Fruit fly (Drosophila melanogaster) whole organism, embryonic: ENCODE measurements around the gene Uro.

ENCODE experiments used
- ATbp ChIP-seq: fragments of 200-800 bp; sonication (Bioruptor generic); optimal IDR thresholded peaks from 2 replicates; lab custom pipeline; 2017; ENCODE audit warnings: missing biosample characterization, mild to moderate bottlenecking, missing genetic modification characterization, missing genetic modification reagents
- Atf3 ChIP-seq: fragments of 200-800 bp; sonication (Bioruptor generic); optimal IDR thresholded peaks from 3 replicates; lab custom pipeline; 2016; ENCODE audit warnings: missing biosample characterization, missing genetic modification characterization
- B-H2 ChIP-seq: fragments of 200-800 bp; sonication (Bioruptor generic); optimal IDR thresholded peaks from 2 replicates; lab custom pipeline; 2018; ENCODE audit warnings: missing biosample characterization, mild to moderate bottlenecking, missing genetic modification characterization
- CG10267 ChIP-seq: fragments of 200-800 bp; sonication (Bioruptor generic); optimal IDR thresholded peaks from 2 replicates; lab custom pipeline; 2018; ENCODE audit warnings: missing biosample characterization, mild to moderate bottlenecking, missing genetic modification characterization, moderate library complexity
- CG10321 ChIP-seq: fragments of 200-800 bp; sonication (Bioruptor generic); IDR thresholded peaks from 2 replicates; pipeline ENCODE4 v1.3.6; 2022; ENCODE audit warnings: missing biosample characterization, missing genetic modification characterization
- CG11093 ChIP-seq: fragments of 200-800 bp; sonication (Bioruptor generic); IDR thresholded peaks from 3 replicates; pipeline ENCODE4 v1.3.6; 2022; ENCODE audit warnings: missing biosample characterization, missing genetic modification characterization
- CG13287 ChIP-seq: fragments of 200-800 bp; sonication (Bioruptor generic); IDR thresholded peaks from 2 replicates; pipeline ENCODE4 v1.3.6; 2022; ENCODE audit warnings: missing biosample characterization, missing genetic modification characterization; ENCODE audit not compliant: partially characterized antibody
- CG13775 ChIP-seq: fragments of 200-800 bp; sonication (Bioruptor generic); optimal IDR thresholded peaks from 3 replicates; lab custom pipeline; 2017; ENCODE audit warnings: missing biosample characterization, mild to moderate bottlenecking, missing genetic modification characterization
- CG14667 ChIP-seq: fragments of 200-800 bp; sonication (Bioruptor generic); IDR thresholded peaks from 2 replicates; pipeline ENCODE4 v1.3.6; 2022; ENCODE audit warnings: missing biosample characterization, missing genetic modification characterization
- CG14860 ChIP-seq: fragments of 200-800 bp; sonication (Bioruptor generic); IDR thresholded peaks from 3 replicates; pipeline ENCODE4 v1.3.6; 2022; ENCODE audit warnings: missing biosample characterization, missing genetic modification characterization; ENCODE audit not compliant: partially characterized antibody
- CG15011 ChIP-seq: fragments of 200-800 bp; sonication (Bioruptor generic); optimal IDR thresholded peaks from 3 replicates; lab custom pipeline; 2018; ENCODE audit warnings: missing biosample characterization, mild to moderate bottlenecking, missing genetic modification characterization
- CG18764 ChIP-seq: fragments of 200-800 bp; sonication (Bioruptor generic); optimal IDR thresholded peaks from 3 replicates; lab custom pipeline; 2016; ENCODE audit warnings: missing biosample characterization, missing genetic modification characterization
- CG32767 ChIP-seq: fragments of 200-800 bp; sonication (Bioruptor generic); IDR thresholded peaks from 2 replicates; pipeline ENCODE4 v1.3.6; 2022; ENCODE audit warnings: missing biosample characterization, missing genetic modification characterization
- CG34422 ChIP-seq: fragments of 200-800 bp; sonication (Bioruptor generic); IDR thresholded peaks from 3 replicates; pipeline ENCODE4 v1.3.6; 2022; ENCODE audit warnings: missing biosample characterization, missing genetic modification characterization
- CG42726 ChIP-seq: fragments of 200-800 bp; sonication (Bioruptor generic); IDR thresholded peaks from 2 replicates; pipeline ENCODE4 v1.3.6; 2022; ENCODE audit warnings: missing biosample characterization, missing genetic modification characterization; ENCODE audit not compliant: partially characterized antibody
- CG4730 ChIP-seq: fragments of 200-800 bp; sonication (Bioruptor generic); IDR thresholded peaks from 2 replicates; pipeline ENCODE4 v1.3.6; 2022; ENCODE audit warnings: missing biosample characterization, missing genetic modification characterization
- CG5245 ChIP-seq: fragments of 200-800 bp; sonication (Bioruptor generic); optimal IDR thresholded peaks from 3 replicates; lab custom pipeline; 2016; ENCODE audit warnings: missing biosample characterization, missing genetic modification characterization
- CG6272 ChIP-seq: fragments of 200-800 bp; sonication (Bioruptor generic); IDR thresholded peaks from 2 replicates; pipeline ENCODE4 v1.3.6; 2022; ENCODE audit warnings: missing biosample characterization, missing genetic modification characterization
- CG7786 ChIP-seq: fragments of 200-800 bp; sonication (Bioruptor generic); optimal IDR thresholded peaks from 2 replicates; lab custom pipeline; 2016; ENCODE audit warnings: missing biosample characterization, missing genetic modification characterization
- CG8924 ChIP-seq: fragments of 200-800 bp; optimal IDR thresholded peaks from 3 replicates; lab custom pipeline; 2019; ENCODE audit warnings: missing biosample characterization, mild to moderate bottlenecking, missing genetic modification characterization, moderate library complexity
- CG9609 ChIP-seq: fragments of 200-800 bp; sonication (Bioruptor generic); optimal IDR thresholded peaks from 3 replicates; lab custom pipeline; 2016; ENCODE audit warnings: missing biosample characterization, missing genetic modification characterization
- CkIIα-i1 ChIP-seq: fragments of 200-800 bp; sonication (Bioruptor generic); IDR thresholded peaks from 2 replicates; pipeline ENCODE4 v1.3.6; 2022; ENCODE audit warnings: missing biosample characterization, missing genetic modification characterization
- Dp ChIP-seq: fragments of 200-800 bp; sonication (Bioruptor generic); optimal IDR thresholded peaks from 2 replicates; lab custom pipeline; 2018; ENCODE audit warnings: missing biosample characterization, mild to moderate bottlenecking, missing genetic modification characterization, moderate library complexity
- E2f2 ChIP-seq: fragments of 200-800 bp; sonication (Bioruptor generic); IDR thresholded peaks from 2 replicates; pipeline ENCODE4 v1.3.6; 2022; ENCODE audit warnings: missing biosample characterization, missing genetic modification characterization
- Elba2 ChIP-seq: fragments of 200-800 bp; sonication (Bioruptor generic); optimal IDR thresholded peaks from 3 replicates; lab custom pipeline; 2016; ENCODE audit warnings: missing biosample characterization, missing genetic modification characterization
- Ets65A ChIP-seq: fragments of 200-800 bp; sonication (Bioruptor generic); peaks from one replicate; lab custom pipeline; 2016; ENCODE audit warnings: missing biosample characterization, missing genetic modification characterization
- Fer3 ChIP-seq: fragments of 200-800 bp; sonication (Bioruptor generic); optimal IDR thresholded peaks from 2 replicates; lab custom pipeline; 2018; ENCODE audit warnings: missing biosample characterization, mild to moderate bottlenecking, missing genetic modification characterization, moderate library complexity
- Gug ChIP-seq: fragments of 200-800 bp; sonication (Bioruptor generic); IDR thresholded peaks from 4 replicates; pipeline ENCODE4 v1.3.6; 2022; ENCODE audit warnings: missing biosample characterization, missing genetic modification characterization
- Mrtf ChIP-seq: fragments of 200-800 bp; sonication (Bioruptor generic); IDR thresholded peaks from 3 replicates; pipeline ENCODE4 v1.3.6; 2022; ENCODE audit warnings: missing biosample characterization, missing genetic modification characterization
- Myb ChIP-seq: fragments of 200-800 bp; sonication (Bioruptor generic); optimal IDR thresholded peaks from 2 replicates; lab custom pipeline; 2016; ENCODE audit warnings: missing biosample characterization, missing genetic modification characterization
- Sin3A ChIP-seq: fragments of >200 bp; optimal IDR thresholded peaks from 2 replicates; lab custom pipeline; 2018
- Usf ChIP-seq: fragments of 200-800 bp; sonication (Bioruptor generic); optimal IDR thresholded peaks from 2 replicates; lab custom pipeline; 2017; ENCODE audit warnings: missing genotype, missing biosample characterization, missing genetic modification characterization
- cad ChIP-seq: fragments of >200 bp; optimal IDR thresholded peaks from 2 replicates; lab custom pipeline; 2017; ENCODE audit warnings: missing biosample characterization, missing genetic modification characterization
- chif ChIP-seq, 2 experiments: fragments of 200-800 bp; sonication (Bioruptor generic); optimal IDR thresholded peaks; 3 replicates each; lab custom pipeline; 2016; ENCODE audit warnings: missing biosample characterization in 2 of 2, missing genetic modification characterization in 2 of 2
- crol ChIP-seq: fragments of 200-800 bp; sonication (Bioruptor generic); IDR thresholded peaks from 2 replicates; pipeline ENCODE4 v1.3.6; 2022; ENCODE audit warnings: missing biosample characterization, missing genetic modification characterization
- danr ChIP-seq: fragments of 200-800 bp; sonication (Bioruptor generic); IDR thresholded peaks from 2 replicates; pipeline ENCODE4 v1.3.6; 2022; ENCODE audit warnings: missing biosample characterization, missing genetic modification characterization
- dmrt99B ChIP-seq: fragments of 200-800 bp; sonication (Bioruptor generic); optimal IDR thresholded peaks from 2 replicates; lab custom pipeline; 2018; ENCODE audit warnings: missing biosample characterization, mild to moderate bottlenecking, missing genetic modification characterization, moderate library complexity
- esg ChIP-seq: fragments of 200-800 bp; sonication (Bioruptor generic); conservative IDR thresholded peaks from 2 replicates; pipeline ENCODE4 v1.3.6; 2022; ENCODE audit warnings: missing biosample characterization, missing genetic modification characterization
- fu2 ChIP-seq: fragments of 200-800 bp; sonication (Bioruptor generic); optimal IDR thresholded peaks from 2 replicates; lab custom pipeline; 2016; ENCODE audit warnings: missing biosample characterization, missing genetic modification characterization
- gce ChIP-seq: fragments of 200-800 bp; sonication (Bioruptor generic); IDR thresholded peaks from 3 replicates; pipeline ENCODE4 v1.3.6; 2022; ENCODE audit warnings: missing biosample characterization, missing genetic modification characterization
- hbn ChIP-seq: fragments of 200-800 bp; sonication (Bioruptor generic); IDR thresholded peaks from 2 replicates; pipeline ENCODE4 v1.3.6; 2022; ENCODE audit warnings: missing biosample characterization, missing genetic modification characterization; ENCODE audit not compliant: partially characterized antibody
- jigr1 ChIP-seq: fragments of 200-800 bp; sonication (Bioruptor generic); IDR thresholded peaks from 3 replicates; pipeline ENCODE4 v1.3.6; 2022; ENCODE audit warnings: missing biosample characterization, missing genetic modification characterization
- lmd ChIP-seq: fragments of 200-800 bp; sonication (Bioruptor generic); IDR thresholded peaks from 2 replicates; pipeline ENCODE4 v1.3.6; 2022; ENCODE audit warnings: missing biosample characterization, missing genetic modification characterization
- mld ChIP-seq: fragments of 200-800 bp; sonication (Bioruptor generic); IDR thresholded peaks from 3 replicates; pipeline ENCODE4 v1.3.6; 2022; ENCODE audit warnings: missing biosample characterization, missing genetic modification characterization; ENCODE audit not compliant: partially characterized antibody
- pan ChIP-seq, 4 experiments: fragments of >200 bp in 3 of 4; fragments of 200-800 bp in 1 of 4; sonication (Bioruptor generic) in 1 of 4; optimal IDR thresholded peaks in 3 of 4; IDR thresholded peaks in 1 of 4; 2 replicates each; pipeline versions ENCODE4 v1.3.6 to Lab custom; 2017 to 2022; ENCODE audit warnings: missing biosample characterization in 2 of 4, missing genetic modification characterization in 2 of 4, mixed read lengths in 1 of 4
- slbo ChIP-seq: fragments of 200-800 bp; sonication (Bioruptor generic); IDR thresholded peaks from 2 replicates; pipeline ENCODE4 v1.3.6; 2022; ENCODE audit warnings: missing biosample characterization, missing genetic modification characterization
- sob ChIP-seq: fragments of 200-800 bp; sonication (Bioruptor generic); IDR thresholded peaks from 2 replicates; pipeline ENCODE4 v1.3.6; 2022; ENCODE audit warnings: missing biosample characterization, missing genetic modification characterization
- tup ChIP-seq: fragments of 200-800 bp; sonication (Bioruptor generic); optimal IDR thresholded peaks from 2 replicates; lab custom pipeline; 2016; ENCODE audit warnings: missing biosample characterization, mild to moderate bottlenecking, missing genetic modification characterization, moderate library complexity
- wek ChIP-seq: fragments of 200-800 bp; sonication (Bioruptor generic); optimal IDR thresholded peaks from 3 replicates; lab custom pipeline; 2018; ENCODE audit warnings: missing biosample characterization, mild to moderate bottlenecking, missing genetic modification characterization, moderate library complexity

The Uro gene

dm6 chr2L:7799804-7800433 is 20.0 kb downstream of the Uro start, which contains the start of the genes Herp and r2d2 (continued):
- TF ChIP-seq tup (GFP tag; lab: Kevin White, UChicago) (peak; percentile 59), CG6272 (GFP tag; lab: Robert Waterston, UW) (peak; percentile 84), CG4730 (GFP tag; lab: Robert Waterston, UW) (peak; percentile 78), CG15011 (GFP tag; lab: Kevin White, UChicago) (peak; percentile 76), mld (GFP tag; lab: Robert Waterston, UW) (no peak), CG10267 (tag; lab: Kevin White, UChicago) (peak; percentile 82), CG32767 (peak; percentile 86), CG13775 (GFP tag; lab: Kevin White, UChicago) (peak; percentile 93), E2f2 (peak; percentile 59), Sin3A (peak; percentile 91), Elba2 (GFP tag; lab: Kevin White, UChicago) (peak; percentile 34), wek (GFP tag; lab: Kevin White, UChicago) (peak; percentile 72), CkIIα-i1 (GFP tag; lab: Robert Waterston, UW) (no peak), Atf3 (peak; percentile 91), pan (optimal IDR thresholded peaks at IDR 0.05; lab: Kevin White, UChicago) (no peak), pan (GFP tag; optimal IDR thresholded peaks at IDR 0.05 in 1 of 2, IDR thresholded peaks at IDR 0.05 in 1 of 2) (peak in 1 of 2 experiments; percentile 84), Ets65A (GFP tag; lab: Kevin White, UChicago) (peak; percentile 99), CG7786 (GFP tag; lab: Kevin White, UChicago) (peak; percentile 95), CG18764 (GFP tag; lab: Kevin White, UChicago) (peak; percentile 85), Fer3 (peak; percentile 89), esg (GFP tag; lab: Robert Waterston, UW) (peak; percentile 90), Dp (GFP tag; lab: Kevin White, UChicago) (peak; percentile 12), Mrtf (GFP tag; lab: Robert Waterston, UW) (peak; percentile 83; the same call in 2 of the 3 replicates), CG13287 (GFP tag; lab: Robert Waterston, UW) (peak; percentile 92), lmd (GFP tag; lab: Robert Waterston, UW) (peak; percentile 90), slbo (GFP tag; lab: Robert Waterston, UW) (peak; percentile 93), CG10321 (0 out of 2 replicates have a peak, but pooled peaks have one; percentile 24), sob (GFP tag; lab: Robert Waterston, UW) (peak; percentile 94), Gug (peak; percentile 88), cad (no peak), CG9609 (peak; percentile 94), fu2 (GFP tag; lab: Kevin White, UChicago) (peak; percentile 93), danr (GFP tag; lab: Robert Waterston, UW) (peak; percentile 71), CG14667 (GFP tag; lab: Robert Waterston, UW) (peak; percentile 76; the same call in 1 of the 2 replicates), gce (peak; percentile 47; the same call in 1 of the 3 replicates), CG11093 (peak; percentile 85; the same call in 2 of the 3 replicates), CG5245 (peak; percentile 83), crol (GFP tag; lab: Robert Waterston, UW) (peak; percentile 53; the same call in 1 of the 2 replicates), CG8924 (tag; lab: Kevin White, UChicago) (peak; percentile 88), jigr1 (GFP tag; lab: Robert Waterston, UW) (peak; percentile 80; the same call in 2 of the 3 replicates), CG42726 (GFP tag; lab: Robert Waterston, UW) (no peak; the same call in none of the 2 replicates), hbn (GFP tag; lab: Robert Waterston, UW) (peak; percentile 73), Myb (GFP tag; lab: Kevin White, UChicago) (peak; percentile 89), chif (GFP tag; optimal IDR thresholded peaks at IDR 0.05; lab: Kevin White, UChicago) (peak; percentile 90 to 93), ATbp (GFP tag; lab: Kevin White, UChicago) (peak; percentile 67), dmrt99B (tag; lab: Kevin White, UChicago) (peak; percentile 87), CG34422 (GFP tag; lab: Robert Waterston, UW) (peak; percentile 92), B-H2 (peak; percentile 94), CG14860 (GFP tag; lab: Robert Waterston, UW) (peak; percentile 58; the same call in 1 of the 3 replicates), Usf (peak; percentile 80)
